Fruit fly (Drosophila melanogaster): ENCODE data around the gene Rheb.

The Rheb gene

dm6 chr3R:5554082-5554481, 14.6 kb upstream of the Rheb start, which contains the start of gene Pcmt (continued):
- TF ChIP-seq CG18262 (tag; optimal IDR thresholded peaks at IDR 0.05), result no peak
- no peak for TF ChIP-seq al (GFP tag; IDR thresholded peaks at IDR 0.05)
- no peak for TF ChIP-seq CG12942 (GFP tag; optimal IDR thresholded peaks at IDR 0.05)
- peak; percentile 20 for TF ChIP-seq Dp (GFP tag; optimal IDR thresholded peaks at IDR 0.05)
- no peak for TF ChIP-seq CG17912 (GFP tag; optimal IDR thresholded peaks at IDR 0.05)
- TF ChIP-seq row (GFP tag; IDR thresholded peaks at IDR 0.05), result peak; percentile 25; the same call in 2 of the 3 replicates
- TF ChIP-seq CG12155 (GFP tag; optimal IDR thresholded peaks at IDR 0.05), result no peak
- no peak for TF ChIP-seq CG10431 (GFP tag; optimal IDR thresholded peaks at IDR 0.05)
- peak; percentile 63 for TF ChIP-seq stwl (tag; optimal IDR thresholded peaks at IDR 0.05)
- no peak for TF ChIP-seq CG11560 (tag; IDR thresholded peaks at IDR 0.05)
- no peak for TF ChIP-seq gfzf (GFP tag; optimal IDR thresholded peaks at IDR 0.05)
- TF ChIP-seq maf-S (GFP tag; optimal IDR thresholded peaks at IDR 0.05), result no peak
- no peak for TF ChIP-seq CG8924 (tag; optimal IDR thresholded peaks at IDR 0.05)
- TF ChIP-seq crc (GFP tag; optimal IDR thresholded peaks at IDR 0.05), result no peak
- TF ChIP-seq CG17385 (GFP tag; optimal IDR thresholded peaks at IDR 0.05), result no peak
- TF ChIP-seq ttk (GFP tag; IDR thresholded peaks at IDR 0.05), result no peak
- 0 out of 3 replicates have a peak, but pooled peaks have one; percentile 41 for TF ChIP-seq CG6791 (GFP tag; IDR thresholded peaks at IDR 0.05; ENCODE audit: partially characterized antibody)
- no peak for TF ChIP-seq tx (GFP tag; optimal IDR thresholded peaks at IDR 0.05)
- TF ChIP-seq ato (GFP tag; IDR thresholded peaks at IDR 0.05; ENCODE audit: partially characterized antibody), result no peak
- TF ChIP-seq pnt (GFP tag; optimal IDR thresholded peaks at IDR 0.05), result no peak
- TF ChIP-seq Rx (GFP tag; IDR thresholded peaks at IDR 0.05), result no peak
- no peak for TF ChIP-seq Hsf (GFP tag; optimal IDR thresholded peaks at IDR 0.05)
- TF ChIP-seq CG1603 (tag; optimal IDR thresholded peaks at IDR 0.05), result peak; percentile 50
- TF ChIP-seq cg (GFP tag; optimal IDR thresholded peaks at IDR 0.05), result peak; percentile 55
- no peak for TF ChIP-seq Dbx (GFP tag; IDR thresholded peaks at IDR 0.05)
- TF ChIP-seq CG2199 (GFP tag; IDR thresholded peaks at IDR 0.05), result 0 out of 3 replicates have a peak, but pooled peaks have one; percentile 22
- TF ChIP-seq wek (GFP tag; optimal IDR thresholded peaks at IDR 0.05), result no peak
- no peak for TF ChIP-seq crp (GFP tag; optimal IDR thresholded peaks at IDR 0.05)
- no peak for TF ChIP-seq CG6854 (GFP tag; optimal IDR thresholded peaks at IDR 0.05)
- TF ChIP-seq CG10462 (GFP tag; optimal IDR thresholded peaks at IDR 0.05), result no peak
- no peak for TF ChIP-seq gcm2 (GFP tag; optimal IDR thresholded peaks at IDR 0.05)
- no peak for TF ChIP-seq CG11695 (GFP tag; IDR thresholded peaks at IDR 0.05)
- TF ChIP-seq Dref (GFP tag; IDR thresholded peaks at IDR 0.05), result peak; percentile 69
- no peak for TF ChIP-seq CG9876 (GFP tag; optimal IDR thresholded peaks at IDR 0.05)
- no peak for TF ChIP-seq kni (GFP tag; optimal IDR thresholded peaks at IDR 0.05)
- TF ChIP-seq dmrt99B (tag; optimal IDR thresholded peaks at IDR 0.05), result no peak
- peak; percentile 37 for TF ChIP-seq BEAF-32 (GFP tag; optimal IDR thresholded peaks at IDR 0.05)
- peak; percentile 82 for TF ChIP-seq MBD-R2 (GFP tag; IDR thresholded peaks at IDR 0.05)
- TF ChIP-seq CG6813 (GFP tag; optimal IDR thresholded peaks at IDR 0.05), result no peak
- TF ChIP-seq sr (GFP tag; IDR thresholded peaks at IDR 0.05), result no peak
- TF ChIP-seq CG16813 (GFP tag; IDR thresholded peaks at IDR 0.05; ENCODE audit: partially characterized antibody), result peak; percentile 48; the same call in 1 of the 3 replicates
- no peak for TF ChIP-seq dmrt11E (tag; optimal IDR thresholded peaks at IDR 0.05)
- TF ChIP-seq zf30C (GFP tag; optimal IDR thresholded peaks at IDR 0.05), result no peak
- no peak for TF ChIP-seq Elba2 (GFP tag; optimal IDR thresholded peaks at IDR 0.05)
- 0 out of 4 replicates have a peak, but pooled peaks have one; percentile 51 for TF ChIP-seq Dll (GFP tag; IDR thresholded peaks at IDR 0.05; ENCODE audit: partially characterized antibody)
- peak; percentile 29 for TF ChIP-seq E2f2 (GFP tag; IDR thresholded peaks at IDR 0.05)
- no peak for TF ChIP-seq eve (GFP tag; optimal IDR thresholded peaks at IDR 0.05)
- no peak for TF ChIP-seq eyg (GFP tag; optimal IDR thresholded peaks at IDR 0.05)
- no peak for TF ChIP-seq Six4 (GFP tag; optimal IDR thresholded peaks at IDR 0.05)
- TF ChIP-seq cad (GFP tag; optimal IDR thresholded peaks at IDR 0.05), result no peak
- TF ChIP-seq amos (GFP tag; IDR thresholded peaks at IDR 0.05; ENCODE audit: partially characterized antibody), result peak; percentile 37
